Worm (Caenorhabditis elegans): Measurements from ENCODE around the gene his-74.

- TF ChIP-seq pha-4 (tag; optimal IDR thresholded peaks at IDR 0.05), result no peak
- no peak for TF ChIP-seq elt-2 (tag; optimal IDR thresholded peaks at IDR 0.05)
- no peak for TF ChIP-seq lin-15B (tag; optimal IDR thresholded peaks at IDR 0.05)
- no peak for TF ChIP-seq zag-1 (tag; optimal IDR thresholded peaks at IDR 0.05)
- no peak for TF ChIP-seq lin-39 (tag; optimal IDR thresholded peaks at IDR 0.05)
- TF ChIP-seq nhr-25 (tag; optimal IDR thresholded peaks at IDR 0.05), result no peak
- TF ChIP-seq snpc-4 (tag; optimal IDR thresholded peaks at IDR 0.05), result no peak
- no peak for TF ChIP-seq ztf-11 (tag; optimal IDR thresholded peaks at IDR 0.05)
- TF ChIP-seq R02D3.7 (tag; optimal IDR thresholded peaks at IDR 0.05), result no peak
- TF ChIP-seq fos-1 (tag; optimal IDR thresholded peaks at IDR 0.05), result no peak
- no peak for TF ChIP-seq egl-27 (tag; optimal IDR thresholded peaks at IDR 0.05)
- TF ChIP-seq daf-12 (tag; optimal IDR thresholded peaks at IDR 0.05), result no peak
- TF ChIP-seq mdl-1 (tag; optimal IDR thresholded peaks at IDR 0.05), result no peak
- no peak for TF ChIP-seq aly-2 (tag; optimal IDR thresholded peaks at IDR 0.05)
Measured at ce11 chrV:12612118-12612517, 48.0 kb downstream of the his-74 start, which contains the start of gene cyc-2.2.

All from whole organism, L3 larva.